Fruit fly (Drosophila melanogaster) whole organism, wandering third instar larva: ENCODE measurements around the gene Naxd.

ENCODE experiments used
- GATAd ChIP-seq: sonication (Bioruptor generic); optimal IDR thresholded peaks from 2 replicates; lab custom pipeline; 2016; ENCODE audit warnings: missing biosample characterization, missing genetic modification characterization
- Hnf4 ChIP-seq: fragments of 200-800 bp; sonication (Bioruptor generic); optimal IDR thresholded peaks from 2 replicates; lab custom pipeline; 2016; ENCODE audit warnings: missing biosample characterization, mild to moderate bottlenecking, missing genetic modification characterization
- Hr83 ChIP-seq: fragments of 200-300 bp; sonication (Bioruptor generic); optimal IDR thresholded peaks from 2 replicates; lab custom pipeline; 2016; ENCODE audit warnings: missing biosample characterization, mild to moderate bottlenecking, missing genetic modification characterization, moderate library complexity; ENCODE audit not compliant: poor library complexity, severe bottlenecking
- Mio ChIP-seq: sonication (Bioruptor generic); optimal IDR thresholded peaks from 2 replicates; lab custom pipeline; 2016; ENCODE audit warnings: missing biosample characterization, missing genetic modification characterization
- OdsH ChIP-seq: fragments of 200-800 bp; sonication (Bioruptor generic); optimal IDR thresholded peaks from 2 replicates; lab custom pipeline; 2016; ENCODE audit warnings: missing biosample characterization, mild to moderate bottlenecking, missing genetic modification characterization
- Vsx2 ChIP-seq: fragments of 200-300, 225-300 bp; sonication (Bioruptor generic); optimal IDR thresholded peaks from 2 replicates; lab custom pipeline; 2018; ENCODE audit warnings: missing biosample characterization, missing genetic modification characterization; ENCODE audit not compliant: partially characterized antibody
- dsf ChIP-seq: sonication (Bioruptor generic); optimal IDR thresholded peaks from 2 replicates; lab custom pipeline; 2016; ENCODE audit warnings: missing biosample characterization, missing genetic modification characterization, borderline replicate concordance
- ey ChIP-seq: fragments of 200-800 bp; sonication (Bioruptor generic); optimal IDR thresholded peaks from 2 replicates; lab custom pipeline; 2016; ENCODE audit warnings: missing biosample characterization, missing genetic modification characterization
- h ChIP-seq: fragments of 200-800 bp; sonication (Bioruptor generic); optimal IDR thresholded peaks from 3 replicates; lab custom pipeline; 2016; ENCODE audit warnings: missing biosample characterization, mild to moderate bottlenecking, missing genetic modification characterization
- lola ChIP-seq: fragments of >200 bp; optimal IDR thresholded peaks from 2 replicates; lab custom pipeline; 2017; ENCODE audit warnings: missing biosample characterization, missing genetic modification characterization
- psq ChIP-seq: fragments of 200-800 bp; sonication (Bioruptor generic); optimal IDR thresholded peaks from 3 replicates; lab custom pipeline; 2017; ENCODE audit warnings: missing biosample characterization, mild to moderate bottlenecking, missing genetic modification characterization, moderate library complexity

DNA sequence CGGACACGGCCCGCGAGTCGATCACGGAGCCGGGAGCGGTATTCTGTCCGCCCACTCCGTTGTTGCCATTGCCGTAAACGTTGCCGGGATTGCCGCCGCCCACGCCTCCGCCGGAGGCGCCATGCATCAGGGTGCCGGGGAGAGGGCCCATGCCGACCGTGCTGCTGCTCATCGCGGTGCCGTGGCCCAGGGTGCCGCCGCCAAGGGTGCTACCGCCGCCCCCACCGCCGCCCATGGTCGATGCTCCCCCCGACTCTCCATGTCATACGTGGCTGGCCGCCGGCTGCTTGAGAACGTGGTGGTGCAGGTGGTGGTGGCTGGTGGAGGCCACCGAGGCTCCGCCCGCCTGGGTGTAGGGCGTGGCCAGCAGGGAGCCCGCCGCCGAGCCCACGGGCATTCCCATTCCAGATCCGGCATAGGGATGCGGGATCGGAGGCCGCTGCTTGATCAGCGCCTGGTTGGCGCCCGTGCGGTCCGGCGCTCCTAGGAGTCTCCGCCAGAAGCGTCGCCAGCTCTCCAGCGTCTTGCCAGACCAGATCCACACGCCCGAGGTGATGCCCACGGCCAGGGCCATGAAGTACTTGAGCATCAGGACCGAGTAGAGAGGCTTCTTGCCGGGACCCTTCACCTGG, 46.5 kb upstream of the Naxd start:
- no peak for TF ChIP-seq OdsH
- no peak for TF ChIP-seq ey
- TF ChIP-seq Hr83 (GFP tag; lab: Kevin White, UChicago), result no peak
- TF ChIP-seq Vsx2 (GFP tag; lab: Kevin White, UChicago), result no peak
- no peak for TF ChIP-seq psq (GFP tag; lab: Kevin White, UChicago)
- TF ChIP-seq GATAd (GFP tag; lab: Kevin White, UChicago), result no peak
- no peak for TF ChIP-seq Hnf4 (GFP tag; lab: Kevin White, UChicago)
- no peak for TF ChIP-seq h (GFP tag; lab: Kevin White, UChicago)
- no peak for TF ChIP-seq Mio (GFP tag; lab: Kevin White, UChicago)
- TF ChIP-seq dsf, result no peak
- TF ChIP-seq lola (GFP tag; lab: Kevin White, UChicago), result no peak
